Worm (Caenorhabditis elegans): Measurements from ENCODE around the gene rfip-2.

- TF ChIP-seq elt-3 (tag; optimal IDR thresholded peaks at IDR 0.05): no peak
- no peak for TF ChIP-seq ama-1 (optimal IDR thresholded peaks at IDR 0.05)
- no peak for TF ChIP-seq mdl-1 (tag; optimal IDR thresholded peaks at IDR 0.05)
- TF ChIP-seq skn-1 (tag; optimal IDR thresholded peaks at IDR 0.05): no peak
- TF ChIP-seq unc-39 (tag; optimal IDR thresholded peaks at IDR 0.05): no peak
- no peak for TF ChIP-seq nhr-77 (tag; optimal IDR thresholded peaks at IDR 0.05)
- TF ChIP-seq C34F6.9 (tag; optimal IDR thresholded peaks at IDR 0.05): no peak
- TF ChIP-seq unc-62 (GFP tag; optimal IDR thresholded peaks at IDR 0.05): no peak
- no peak for TF ChIP-seq ztf-11 (tag; optimal IDR thresholded peaks at IDR 0.05)
- TF ChIP-seq nhr-6 (tag; optimal IDR thresholded peaks at IDR 0.05): no peak
Observed at ce11 chrII:732393-732792, 8.8 kb downstream of the rfip-2 start.

Measured in whole organism, L2 larva.